Worm (Caenorhabditis elegans): ENCODE results near the gene pals-34.

The pals-34 gene

ce11 chrV:7964429-7964828, 8.1 kb upstream of the pals-34 start:
- TF ChIP-seq alr-1 (tag; optimal IDR thresholded peaks at IDR 0.05): no peak

- no peak for TF ChIP-seq snpc-4 (tag; optimal IDR thresholded peaks at IDR 0.05)
- no peak for TF ChIP-seq alr-1 (tag; optimal IDR thresholded peaks at IDR 0.05)
Observed at ce11 chrV:7958740-7959320, 2.5 kb upstream of the pals-34 start, which contains the start of the genes clec-217 and F26D11.2. Gene clec-217 (minus strand): TSS chrV:7958840. Gene F26D11.2 (plus strand): TSS chrV:7959270.

- TF ChIP-seq unc-39 (tag; optimal IDR thresholded peaks at IDR 0.05) (no peak), ceh-16 (tag; optimal IDR thresholded peaks at IDR 0.05) (no peak), sma-9 (GFP tag; optimal IDR thresholded peaks at IDR 0.05) (no peak), sma-9 (tag; optimal IDR thresholded peaks at IDR 0.05) (no peak), nhr-10 (tag; optimal IDR thresholded peaks at IDR 0.05) (no peak), ztf-11 (tag; optimal IDR thresholded peaks at IDR 0.05) (no peak), crh-2 (tag; optimal IDR thresholded peaks at IDR 0.05) (peak; percentile 43), nhr-77 (tag; optimal IDR thresholded peaks at IDR 0.05) (no peak), C34F6.9 (tag; optimal IDR thresholded peaks at IDR 0.05) (peak; percentile 18), unc-55 (GFP tag; optimal IDR thresholded peaks at IDR 0.05) (peak; percentile 58), ceh-82 (tag; optimal IDR thresholded peaks at IDR 0.05) (no peak), mdl-1 (tag; optimal IDR thresholded peaks at IDR 0.05) (no peak), nhr-129 (tag; optimal IDR thresholded peaks at IDR 0.05) (peak; percentile 49), nhr-23 (tag; optimal IDR thresholded peaks at IDR 0.05) (no peak), R02D3.7 (tag; optimal IDR thresholded peaks at IDR 0.05) (no peak), fos-1 (tag; optimal IDR thresholded peaks at IDR 0.05) (peak; percentile 6), lin-39 (tag; optimal IDR thresholded peaks at IDR 0.05) (no peak), gmeb-1 (tag; optimal IDR thresholded peaks at IDR 0.05) (peak; percentile 59), lsy-2 (tag; optimal IDR thresholded peaks at IDR 0.05) (no peak), sem-4 (tag; optimal IDR thresholded peaks at IDR 0.05) (no peak), ztf-1 (GFP tag; conservative IDR thresholded peaks at IDR 0.05) (no peak), snpc-4 (tag; optimal IDR thresholded peaks at IDR 0.05) (no peak), nhr-25 (tag; optimal IDR thresholded peaks at IDR 0.05) (no peak), elt-1 (tag; optimal IDR thresholded peaks at IDR 0.05) (no peak), mab-5 (tag; optimal IDR thresholded peaks at IDR 0.05) (no peak), alr-1 (tag; optimal IDR thresholded peaks at IDR 0.05) (no peak), zag-1 (tag; optimal IDR thresholded peaks at IDR 0.05) (no peak), aly-2 (tag; optimal IDR thresholded peaks at IDR 0.05) (no peak), ama-1 (optimal IDR thresholded peaks at IDR 0.05) (no peak), blmp-1 (tag; optimal IDR thresholded peaks at IDR 0.05; ENCODE audit: insufficient read depth) (no peak), elt-3 (tag; optimal IDR thresholded peaks at IDR 0.05) (no peak), ztf-4 (tag; optimal IDR thresholded peaks at IDR 0.05) (no peak), skn-1 (tag; optimal IDR thresholded peaks at IDR 0.05) (no peak)
Observed at ce11 chrV:7955168-7955567, 1.1 kb downstream of the pals-34 start, which contains the start of gene F26D11.12. Gene F26D11.12 (minus strand): TSS chrV:7955312.

ce11 chrV:7954552-7954951, 1.7 kb downstream of the pals-34 start, which contains the start of gene F26D11.13:
Gene F26D11.13 (minus strand): TSS chrV:7954652.
- no peak for TF ChIP-seq sma-9 (GFP tag; optimal IDR thresholded peaks at IDR 0.05)
- TF ChIP-seq sma-9 (tag; optimal IDR thresholded peaks at IDR 0.05): no peak
- TF ChIP-seq lin-13 (GFP tag; optimal IDR thresholded peaks at IDR 0.05): no peak
- no peak for TF ChIP-seq nhr-237 (tag; optimal IDR thresholded peaks at IDR 0.05)
- no peak for TF ChIP-seq zag-1 (tag; optimal IDR thresholded peaks at IDR 0.05)
- no peak for TF ChIP-seq fos-1 (tag; optimal IDR thresholded peaks at IDR 0.05)
- no peak for TF ChIP-seq nhr-12 (tag; optimal IDR thresholded peaks at IDR 0.05)
- no peak for TF ChIP-seq elt-1 (tag; optimal IDR thresholded peaks at IDR 0.05)
- no peak for TF ChIP-seq nhr-77 (tag; optimal IDR thresholded peaks at IDR 0.05)
- no peak for TF ChIP-seq sma-3 (GFP tag; optimal IDR thresholded peaks at IDR 0.05)
- TF ChIP-seq nhr-6 (tag; optimal IDR thresholded peaks at IDR 0.05): no peak
- TF ChIP-seq egl-27 (tag; optimal IDR thresholded peaks at IDR 0.05): no peak
